Worm (Caenorhabditis elegans) whole organism, L4 larva: ENCODE measurements around the gene C04H5.7.
A peak's percentile ranks its signal among the peaks of the same experiment; 100 is the strongest.

Experiments
- F26F4.8 ChIP-seq: fragments of 200-800 bp; sonication (Bioruptor generic); conservative IDR thresholded peaks from 2 replicates; pipeline ENCODE4 v1.3.6; 2022; ENCODE audit warnings: missing genetic modification characterization, missing compliant biosample characterization
- R02D3.7 ChIP-seq: fragments of 150-350 bp; sonication (generic microtip); optimal IDR thresholded peaks from 3 replicates; lab custom pipeline; 2014; ENCODE audit warnings: missing biosample characterization, missing genetic modification characterization
- Y48G9A.11 ChIP-seq: fragments of 200-800 bp; sonication (Bioruptor generic); IDR thresholded peaks from 2 replicates; pipeline ENCODE4 v1.3.6; 2022; ENCODE audit warnings: missing genetic modification reagents, missing genetic modification characterization, missing compliant biosample characterization
- aha-1 ChIP-seq: fragments of 150-350 bp; peaks from one replicate; lab custom pipeline; 2014; ENCODE audit warnings: missing biosample characterization, missing genetic modification characterization
- ceh-44 ChIP-seq: fragments of 200-800 bp; sonication (Bioruptor generic); IDR thresholded peaks from 2 replicates; pipeline ENCODE4 v1.3.6; 2022; ENCODE audit warnings: missing genetic modification reagents, missing genetic modification characterization, missing compliant biosample characterization
- ceh-62 ChIP-seq: sonication (generic microtip); optimal IDR thresholded peaks from 2 replicates; lab custom pipeline; 2017; ENCODE audit warnings: missing biosample characterization, missing genetic modification characterization
- ctbp-1 ChIP-seq: fragments of 200-800 bp; sonication (Bioruptor generic); IDR thresholded peaks from 2 replicates; pipeline ENCODE4 v1.3.6; 2022; ENCODE audit warnings: missing genetic modification reagents, missing genetic modification characterization, missing compliant biosample characterization
- daf-8 ChIP-seq: fragments of 200-800 bp; sonication (Bioruptor generic); IDR thresholded peaks from 2 replicates; pipeline ENCODE4 v1.3.6; 2022; ENCODE audit warnings: missing genetic modification characterization, missing compliant biosample characterization
- duxl-1 ChIP-seq: sonication (generic microtip); optimal IDR thresholded peaks from 2 replicates; lab custom pipeline; 2016; ENCODE audit warnings: mild to moderate bottlenecking, missing genetic modification characterization, moderate library complexity, missing compliant biosample characterization; ENCODE audit not compliant: poor library complexity
- egl-43 ChIP-seq: fragments of 200-800 bp; sonication (Bioruptor generic); IDR thresholded peaks from 2 replicates; pipeline ENCODE4 v1.3.6; 2022; ENCODE audit warnings: missing genetic modification reagents, missing genetic modification characterization, missing compliant biosample characterization
- fos-1 ChIP-seq: fragments of 150-350 bp; optimal IDR thresholded peaks from 2 replicates; lab custom pipeline; 2014; ENCODE audit warnings: missing biosample characterization, missing genetic modification characterization
- hif-1 ChIP-seq, 2 experiments: sonication (generic microtip); optimal IDR thresholded peaks; 2 replicates each; lab custom pipeline; 2016 to 2017; ENCODE audit warnings: missing compliant biosample characterization in 2 of 2, missing genetic modification characterization in 2 of 2, missing genetic modification reagents in 2 of 2, missing genotype in 2 of 2, mild to moderate bottlenecking in 1 of 2
- hlh-11 ChIP-seq: fragments of 200-800 bp; sonication (Bioruptor generic); optimal IDR thresholded peaks from 2 replicates; lab custom pipeline; 2018; ENCODE audit warnings: mild to moderate bottlenecking, missing genetic modification characterization, missing compliant biosample characterization
- hmg-1.1 ChIP-seq: fragments of 200-800 bp; sonication (Bioruptor generic); IDR thresholded peaks from 2 replicates; pipeline ENCODE4 v1.3.6; 2022; ENCODE audit warnings: missing genetic modification reagents, missing genetic modification characterization, missing compliant biosample characterization
- jun-1 ChIP-seq: fragments of 150-350 bp; optimal IDR thresholded peaks from 2 replicates; lab custom pipeline; 2014; ENCODE audit warnings: missing biosample characterization, missing genetic modification reagents, missing genetic modification characterization
- lin-29 ChIP-seq: fragments of 200-800 bp; sonication (Bioruptor generic); IDR thresholded peaks from 2 replicates; pipeline ENCODE4 v1.3.6; 2022; ENCODE audit warnings: missing genetic modification reagents, missing genetic modification characterization, missing compliant biosample characterization
- lir-3 ChIP-seq: sonication (generic microtip); optimal IDR thresholded peaks from 2 replicates; lab custom pipeline; 2016; ENCODE audit warnings: mild to moderate bottlenecking, missing genetic modification characterization, missing compliant biosample characterization
- lsy-2 ChIP-seq, 2 experiments: fragments of 150-350 bp in 1 of 2; sonication (generic microtip) in 1 of 2; optimal IDR thresholded peaks; 2 replicates each; lab custom pipeline; 2014 to 2017; ENCODE audit warnings: missing biosample characterization in 2 of 2, missing genetic modification characterization in 2 of 2
- mdl-1 ChIP-seq, 2 experiments: fragments of 150-350 bp in 1 of 2; sonication (generic microtip) in 1 of 2; optimal IDR thresholded peaks; 2 replicates each; lab custom pipeline; 2014 to 2017; ENCODE audit warnings: missing biosample characterization in 2 of 2, missing genetic modification characterization in 2 of 2
- nhr-111 ChIP-seq: fragments of 200-800 bp; sonication (Bioruptor generic); optimal IDR thresholded peaks from 2 replicates; lab custom pipeline; 2018; ENCODE audit warnings: mild to moderate bottlenecking, missing genetic modification characterization, missing compliant biosample characterization
- nhr-25 ChIP-seq: sonication (generic microtip); optimal IDR thresholded peaks from 2 replicates; lab custom pipeline; 2017; ENCODE audit warnings: missing genetic modification characterization, mild to moderate bottlenecking, missing compliant biosample characterization, antibody characterized with exemption, moderate library complexity, borderline replicate concordance; ENCODE audit not compliant: insufficient read depth
- nhr-28 ChIP-seq: fragments of 150-350 bp; optimal IDR thresholded peaks from 2 replicates; lab custom pipeline; 2014; ENCODE audit warnings: missing biosample characterization, missing genetic modification characterization
- nhr-6 ChIP-seq: fragments of 150-350 bp; optimal IDR thresholded peaks from 2 replicates; lab custom pipeline; 2014; ENCODE audit warnings: missing biosample characterization, missing genetic modification characterization
- php-3 ChIP-seq: fragments of 200-800 bp; sonication (Bioruptor generic); IDR thresholded peaks from 2 replicates; pipeline ENCODE4 v1.3.6; 2022; ENCODE audit warnings: missing genetic modification reagents, missing genetic modification characterization, missing compliant biosample characterization
- pqm-1 ChIP-seq: sonication (generic microtip); optimal IDR thresholded peaks from 2 replicates; lab custom pipeline; 2017; ENCODE audit warnings: missing biosample characterization, missing genetic modification characterization
- rbr-2 ChIP-seq: sonication (generic microtip); optimal IDR thresholded peaks from 2 replicates; lab custom pipeline; 2016; ENCODE audit warnings: missing genotype, missing genetic modification characterization, missing compliant biosample characterization
- saeg-2 ChIP-seq: fragments of 200-800 bp; sonication (Bioruptor generic); IDR thresholded peaks from 2 replicates; pipeline ENCODE4 v1.3.6; 2022; ENCODE audit warnings: missing genetic modification reagents, missing genetic modification characterization, missing compliant biosample characterization
- spr-3 ChIP-seq: fragments of 200-800 bp; sonication (Bioruptor generic); optimal IDR thresholded peaks from 2 replicates; lab custom pipeline; 2018; ENCODE audit warnings: mild to moderate bottlenecking, missing genetic modification characterization, missing compliant biosample characterization
- unc-130 ChIP-seq: sonication (generic microtip); optimal IDR thresholded peaks from 2 replicates; lab custom pipeline; 2016; ENCODE audit warnings: missing genetic modification reagents, missing genetic modification characterization, missing compliant biosample characterization
- vab-7 ChIP-seq: fragments of 200-800 bp; sonication (Bioruptor generic); IDR thresholded peaks from 2 replicates; pipeline ENCODE4 v1.3.6; 2022; ENCODE audit warnings: missing genetic modification reagents, missing genetic modification characterization, missing compliant biosample characterization
- zip-2 ChIP-seq: fragments of 150-350 bp; optimal IDR thresholded peaks from 2 replicates; lab custom pipeline; 2014; ENCODE audit warnings: missing biosample characterization, missing genetic modification characterization

The C04H5.7 gene

DNA sequence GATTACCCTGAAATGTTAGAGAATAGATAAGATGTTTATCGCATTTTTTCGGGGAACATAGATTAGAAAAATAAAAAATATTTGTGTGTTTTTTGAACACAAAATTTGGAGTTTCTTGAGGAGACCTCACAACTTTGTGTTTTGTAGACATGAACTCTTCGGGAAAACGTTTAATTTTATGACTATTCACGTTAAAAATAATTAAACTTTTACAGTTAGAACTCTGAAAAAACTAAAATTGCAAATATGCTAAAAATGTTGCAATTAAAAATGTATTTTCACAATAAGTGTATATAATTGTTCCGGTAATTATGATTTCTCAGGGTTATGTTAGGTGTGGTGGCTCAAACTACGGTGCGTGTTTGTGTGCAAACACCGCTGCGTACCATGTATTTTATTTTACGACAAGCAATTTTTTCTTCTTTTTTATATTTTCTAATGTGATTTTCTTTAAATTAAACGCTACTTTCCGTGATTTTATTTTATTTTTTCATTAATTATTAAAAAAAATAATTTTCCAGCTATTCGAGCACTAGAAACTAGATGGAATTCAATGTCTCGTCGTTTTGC is 9.4 kb upstream of the C04H5.7 start, which contains the start of the genes F57C2.5 and spat-1 (continued):
- TF ChIP-seq php-3 (GFP tag; lab: Robert Waterston, UW) (no peak), ceh-44 (GFP tag; lab: Robert Waterston, UW) (peak; percentile 59; the same call in 1 of the 2 replicates), rbr-2 (tag; lab: Kevin White, UChicago) (peak; percentile 63), lsy-2 (tag; optimal IDR thresholded peaks at IDR 0.05; lab: Kevin White, UChicago) (peak; percentile 86 to 98), lin-29 (GFP tag; lab: Robert Waterston, UW) (no peak), nhr-6 (tag; lab: Kevin White, UChicago) (peak; percentile 29), R02D3.7 (no peak), mdl-1 (tag; optimal IDR thresholded peaks at IDR 0.05; lab: Kevin White, UChicago) (no peak), jun-1 (no peak), nhr-25 (tag; lab: Kevin White, UChicago) (no peak), lir-3 (tag; lab: Kevin White, UChicago) (no peak), nhr-111 (no peak), hif-1 (tag; optimal IDR thresholded peaks at IDR 0.05; lab: Kevin White, UChicago) (peak in 1 of 2 experiments; percentile 86), unc-130 (GFP tag; lab: Kevin White, UChicago) (peak; percentile 88), egl-43 (GFP tag; lab: Robert Waterston, UW) (no peak)

DNA sequence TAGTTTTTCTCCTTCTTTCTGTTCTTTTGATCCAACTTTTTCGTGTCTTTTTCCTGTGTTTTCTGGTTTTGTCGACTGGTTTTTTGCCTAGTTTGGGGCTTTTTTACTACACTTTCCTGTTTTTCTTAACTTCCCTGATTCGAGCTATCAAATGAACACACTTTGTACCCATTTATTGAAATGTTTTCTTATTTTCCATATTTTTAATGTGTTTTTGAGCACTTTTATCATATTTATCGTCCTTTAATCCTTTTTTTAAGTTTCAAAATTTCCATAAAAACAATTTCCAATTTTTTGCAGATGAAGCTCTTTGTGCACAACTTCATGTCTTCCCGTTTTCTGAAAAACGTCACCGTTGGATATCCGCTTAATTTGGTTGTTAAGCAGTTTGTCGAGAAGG is 3.7 kb upstream of the C04H5.7 start, which contains the start of gene C04H5.1:
Gene C04H5.1 (plus strand): TSS at position 301 of the 400 bp plus-strand sequence.
- TF ChIP-seq aha-1 (tag; lab: Kevin White, UChicago), result peak; percentile 40
- TF ChIP-seq vab-7, result no peak

DNA sequence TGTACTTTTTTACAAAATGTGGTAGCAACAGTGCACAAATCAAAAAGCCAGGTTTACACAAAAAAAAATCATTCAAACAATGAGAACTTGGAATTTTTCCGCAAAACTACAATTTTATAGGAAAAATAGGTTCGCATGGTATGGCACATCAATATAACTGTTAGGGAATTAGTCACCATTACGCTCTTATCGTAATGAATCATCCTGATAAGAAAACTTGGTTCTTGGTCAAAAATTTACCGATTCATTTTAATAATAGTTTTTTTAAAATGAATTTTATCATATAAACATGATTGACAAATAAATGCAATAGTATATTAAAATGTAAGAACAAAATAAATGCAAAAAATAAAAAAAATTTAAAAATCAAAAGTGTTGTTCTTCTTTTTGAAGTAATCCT is 2.8 kb downstream of the C04H5.7 start:
- no peak for TF ChIP-seq hlh-11 (tag; lab: Kevin White, UChicago)
- TF ChIP-seq unc-130 (GFP tag; lab: Kevin White, UChicago), result no peak
- TF ChIP-seq spr-3 (GFP tag; lab: Kevin White, UChicago), result no peak
- TF ChIP-seq pqm-1 (tag; lab: Kevin White, UChicago), result peak; percentile 38
- peak; percentile 88 for TF ChIP-seq aha-1 (tag; lab: Kevin White, UChicago)
- no peak for TF ChIP-seq hmg-1.1 (GFP tag; lab: Robert Waterston, UW)
- TF ChIP-seq daf-8, result no peak
- TF ChIP-seq, all 104 proteins: peak for 2

DNA sequence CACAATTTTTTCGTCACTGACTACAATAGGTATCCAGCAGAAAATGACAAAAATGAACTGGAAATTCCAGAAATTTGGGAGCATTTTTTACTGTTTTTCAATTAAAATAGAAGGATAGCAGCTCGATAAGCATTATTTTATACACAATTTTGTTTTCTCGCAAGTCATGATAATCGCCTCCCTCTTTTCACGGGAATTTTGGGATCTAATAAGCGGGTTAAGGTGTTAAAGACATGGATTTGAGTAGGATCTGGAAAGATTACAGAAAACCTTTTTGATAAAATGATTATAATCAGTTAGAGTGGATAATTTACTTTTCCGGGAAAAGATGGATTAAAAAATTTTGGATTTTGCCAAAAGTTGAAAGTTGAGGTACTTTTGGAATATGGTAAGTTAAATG is 10.9 kb downstream of the C04H5.7 start, which contains the start of gene gcy-29:
Gene gcy-29 (minus strand): TSS at position 101 of the 400 bp plus-strand sequence.
- no peak for TF ChIP-seq Y48G9A.11 (GFP tag; lab: Robert Waterston, UW)

DNA sequence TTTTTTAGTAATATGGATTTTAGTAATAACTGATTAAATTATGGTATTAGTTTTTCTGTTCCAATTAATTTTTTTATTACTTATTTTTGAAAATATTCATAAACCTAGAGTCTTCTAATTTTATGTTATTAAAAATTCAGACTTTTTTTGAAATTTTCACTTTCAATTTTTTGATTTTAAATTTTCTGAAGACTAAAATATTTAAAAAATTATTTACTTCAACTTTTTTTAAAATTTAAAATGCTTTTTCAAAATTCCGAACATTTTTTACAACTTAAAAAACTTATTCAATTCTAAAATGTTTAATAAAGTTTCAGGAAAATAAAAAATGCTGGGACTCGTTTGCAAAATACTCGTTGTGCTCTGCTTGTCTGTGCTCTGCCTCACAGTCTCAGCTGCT is 12.9 kb downstream of the C04H5.7 start, which contains the start of gene nlp-41:
Gene nlp-41 (plus strand): TSS at position 301 of the 400 bp plus-strand sequence.
- TF ChIP-seq duxl-1 (tag; lab: Kevin White, UChicago) (no peak), F26F4.8 (GFP tag; lab: Robert Waterston, UW) (no peak), ceh-62 (no peak), fos-1 (no peak), saeg-2 (no peak), aha-1 (tag; lab: Kevin White, UChicago) (no peak), zip-2 (tag; lab: Kevin White, UChicago) (no peak)

DNA sequence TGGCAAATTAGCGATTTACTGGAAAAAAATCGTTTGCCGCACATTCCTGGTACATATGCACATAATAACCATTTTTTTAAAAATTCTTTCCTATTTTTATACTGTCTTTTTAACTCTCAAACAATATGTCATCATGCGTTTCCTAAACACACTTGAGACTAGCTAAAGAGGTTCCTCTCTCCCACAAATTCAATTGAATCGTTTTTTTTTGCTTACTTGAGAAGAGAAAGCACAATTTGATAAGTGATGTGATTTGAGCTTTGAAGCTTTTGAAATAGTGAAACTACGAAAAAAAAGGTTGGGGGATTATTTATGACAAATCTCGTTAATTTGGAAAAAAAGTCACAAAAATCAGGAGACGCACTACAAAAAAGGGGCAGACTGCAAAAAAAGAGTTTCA is 17.3 kb downstream of the C04H5.7 start:
- TF ChIP-seq aha-1 (tag; lab: Kevin White, UChicago) (peak; percentile 30), ctbp-1 (GFP tag; lab: Robert Waterston, UW) (0 out of 2 replicates have a peak, but pooled peaks have one; percentile 18), nhr-28 (no peak)
